Worm (Caenorhabditis elegans): ENCODE data around the gene Y53F4B.5.

The Y53F4B.5 gene

DNA sequence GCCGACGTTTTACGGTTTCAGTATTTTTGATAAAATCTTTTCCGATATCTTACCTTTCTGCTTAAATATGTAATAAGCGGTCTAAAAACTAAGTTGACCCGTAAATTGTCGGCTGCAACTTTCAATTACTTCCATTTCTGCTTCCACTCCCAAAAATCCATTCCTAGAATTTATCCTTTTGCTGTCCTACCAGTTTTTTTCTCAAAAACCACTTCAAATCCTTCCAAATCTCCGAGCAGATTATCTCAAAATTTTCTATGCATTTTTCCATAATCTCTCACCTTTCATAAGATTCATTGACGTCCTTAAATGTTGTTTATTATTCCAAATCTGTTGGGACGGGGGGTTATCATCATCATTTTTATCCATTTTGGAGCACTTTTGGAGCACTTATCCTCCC, 42.8 kb downstream of the Y53F4B.5 start:
- no peak for TF ChIP-seq ceh-43 (GFP tag; optimal IDR thresholded peaks at IDR 0.05)
- no peak for TF ChIP-seq unc-62 (GFP tag; optimal IDR thresholded peaks at IDR 0.05)
- TF ChIP-seq flh-1 (GFP tag; optimal IDR thresholded peaks at IDR 0.05), result no peak
- no peak for TF ChIP-seq ces-1 (GFP tag; optimal IDR thresholded peaks at IDR 0.05)
- no peak for TF ChIP-seq ceh-39 (tag; optimal IDR thresholded peaks at IDR 0.05)
- no peak for TF ChIP-seq lsy-2 (tag; optimal IDR thresholded peaks at IDR 0.05)
- TF ChIP-seq snpc-4 (tag; optimal IDR thresholded peaks at IDR 0.05), result no peak
- TF ChIP-seq nhr-2 (tag; optimal IDR thresholded peaks at IDR 0.05), result no peak
- TF ChIP-seq elt-3 (tag; optimal IDR thresholded peaks at IDR 0.05), result no peak
- TF ChIP-seq lin-13 (tag; optimal IDR thresholded peaks at IDR 0.05), result no peak
- TF ChIP-seq nhr-76 (tag; optimal IDR thresholded peaks at IDR 0.05), result no peak
- no peak for TF ChIP-seq tbx-8 (GFP tag; optimal IDR thresholded peaks at IDR 0.05)
- no peak for TF ChIP-seq ztf-11 (tag; optimal IDR thresholded peaks at IDR 0.05)
- TF ChIP-seq unc-39 (tag; optimal IDR thresholded peaks at IDR 0.05), result no peak
- TF ChIP-seq nhr-28 (tag; optimal IDR thresholded peaks at IDR 0.05), result no peak
- TF ChIP-seq elt-1 (tag; optimal IDR thresholded peaks at IDR 0.05; ENCODE audit: borderline replicate concordance, insufficient read depth), result no peak
- TF ChIP-seq mab-5 (tag; optimal IDR thresholded peaks at IDR 0.05), result no peak

ce11 chrII:14940325-14940724, 43.5 kb downstream of the Y53F4B.5 start:
- TF ChIP-seq cnd-1 (tag; optimal IDR thresholded peaks at IDR 0.05) (no peak), ces-1 (GFP tag; optimal IDR thresholded peaks at IDR 0.05) (peak; percentile 70)

DNA sequence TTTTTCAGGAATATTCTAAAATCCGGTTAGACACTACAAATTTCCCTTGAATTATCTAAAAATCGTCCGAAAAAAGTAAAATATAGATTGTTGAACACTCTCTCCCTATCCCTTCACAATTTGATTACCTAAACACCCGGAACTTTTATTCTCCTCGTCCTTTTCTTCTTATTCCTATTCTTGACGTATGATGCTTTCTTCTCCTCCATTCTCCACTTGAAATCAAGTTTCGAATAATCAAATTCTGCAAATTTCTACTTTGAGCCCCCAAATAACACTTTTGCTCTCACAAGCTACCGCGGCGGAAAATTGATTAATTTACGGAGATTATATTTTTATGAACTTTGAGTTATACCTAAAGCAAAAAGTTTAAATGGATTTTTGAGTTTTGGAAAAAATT, 45.5 kb downstream of the Y53F4B.5 start:
- TF ChIP-seq ces-1 (GFP tag; optimal IDR thresholded peaks at IDR 0.05) (peak; percentile 95), ham-2 (GFP tag; optimal IDR thresholded peaks at IDR 0.05) (no peak)

DNA sequence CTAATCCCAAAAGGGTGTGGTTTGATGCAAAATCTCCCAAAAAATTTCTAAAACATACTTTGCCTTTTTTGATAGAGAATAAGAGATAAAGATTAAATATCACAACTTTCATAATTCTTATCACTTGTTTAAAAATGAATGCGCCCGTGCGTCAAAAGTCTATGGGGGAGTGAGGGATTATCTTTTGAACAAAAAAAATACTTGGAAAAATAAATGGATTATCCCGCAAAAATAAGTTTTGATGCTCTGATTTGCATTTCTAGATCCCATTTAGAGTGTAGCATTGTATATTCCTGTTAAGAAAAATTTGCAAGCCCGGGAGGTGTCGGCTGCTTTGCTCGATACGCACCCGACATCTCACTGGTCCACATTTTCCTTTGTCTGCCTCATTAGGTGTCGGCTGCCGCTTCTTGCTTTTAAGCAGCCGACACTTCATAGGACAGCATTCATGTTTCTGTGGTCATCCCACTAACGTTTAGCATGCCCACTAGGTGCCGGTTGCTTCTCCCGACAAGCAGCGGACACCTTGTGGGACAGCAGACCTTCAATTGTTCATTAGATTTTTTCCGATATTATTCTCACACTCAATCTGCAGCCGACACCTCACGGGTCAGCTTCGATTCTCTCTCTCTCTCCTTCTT, 48.3 kb downstream of the Y53F4B.5 start:
- TF ChIP-seq nhr-12 (tag; optimal IDR thresholded peaks at IDR 0.05), result no peak
- no peak for TF ChIP-seq mab-5 (tag; optimal IDR thresholded peaks at IDR 0.05)
- no peak for TF ChIP-seq ztf-11 (tag; optimal IDR thresholded peaks at IDR 0.05)
- TF ChIP-seq sptf-1 (tag; optimal IDR thresholded peaks at IDR 0.05), result no peak
- TF ChIP-seq blmp-1 (tag; optimal IDR thresholded peaks at IDR 0.05), result no peak
- TF ChIP-seq ces-1 (GFP tag; optimal IDR thresholded peaks at IDR 0.05), result no peak
- TF ChIP-seq zip-8 (tag; optimal IDR thresholded peaks at IDR 0.05), result no peak
- no peak for TF ChIP-seq nhr-2 (tag; optimal IDR thresholded peaks at IDR 0.05)
- TF ChIP-seq tbx-8 (GFP tag; optimal IDR thresholded peaks at IDR 0.05), result no peak
- no peak for TF ChIP-seq M03D4.4 (tag; optimal IDR thresholded peaks at IDR 0.05)
- no peak for TF ChIP-seq sem-2 (GFP tag; optimal IDR thresholded peaks at IDR 0.05)
- TF ChIP-seq mep-1 (tag; optimal IDR thresholded peaks at IDR 0.05), result no peak
- no peak for TF ChIP-seq bed-3 (GFP tag; optimal IDR thresholded peaks at IDR 0.05)
- no peak for TF ChIP-seq elt-3 (tag; optimal IDR thresholded peaks at IDR 0.05)
- TF ChIP-seq unc-120 (tag; optimal IDR thresholded peaks at IDR 0.05; ENCODE audit: poor library complexity, severe bottlenecking), result no peak
- no peak for TF ChIP-seq unc-62 (GFP tag; optimal IDR thresholded peaks at IDR 0.05)
